Worm (Caenorhabditis elegans): ENCODE data around the gene str-55.

str-55 gene

ce11 chrV:16376430-16376948, 40.4 kb downstream of the str-55 start:
- TF ChIP-seq egrh-3 (GFP tag; IDR thresholded peaks at IDR 0.05) (peak; percentile 93), let-526 (GFP tag; IDR thresholded peaks at IDR 0.05) (no peak), nhr-80 (tag; optimal IDR thresholded peaks at IDR 0.05) (no peak), zfh-2 (GFP tag; conservative IDR thresholded peaks at IDR 0.05) (peak; percentile 86)

- TF ChIP-seq zfh-2 (GFP tag; conservative IDR thresholded peaks at IDR 0.05): no peak
- TF ChIP-seq lin-35 (GFP tag; optimal IDR thresholded peaks at IDR 0.05): no peak
- no peak for TF ChIP-seq F23B12.7 (tag; optimal IDR thresholded peaks at IDR 0.05; ENCODE audit: insufficient read depth)
- TF ChIP-seq F52B5.7 (tag; optimal IDR thresholded peaks at IDR 0.05): no peak
- TF ChIP-seq madf-8 (GFP tag; conservative IDR thresholded peaks at IDR 0.05): no peak
- no peak for TF ChIP-seq repo-1 (tag; optimal IDR thresholded peaks at IDR 0.05)
- no peak for TF ChIP-seq ceh-58 (GFP tag; IDR thresholded peaks at IDR 0.05)
- no peak for TF ChIP-seq ztf-26 (tag; optimal IDR thresholded peaks at IDR 0.05)
- TF ChIP-seq gei-17 (GFP tag; optimal IDR thresholded peaks at IDR 0.05): no peak
- no peak for TF ChIP-seq F39B2.1 (GFP tag; IDR thresholded peaks at IDR 0.05)
- TF ChIP-seq hsf-1 (GFP tag; IDR thresholded peaks at IDR 0.05): no peak
- no peak for TF ChIP-seq sdz-38 (tag; optimal IDR thresholded peaks at IDR 0.05)
- no peak for TF ChIP-seq ceh-91 (GFP tag; IDR thresholded peaks at IDR 0.05)
- no peak for TF ChIP-seq B0035.1 (tag; optimal IDR thresholded peaks at IDR 0.05)
- TF ChIP-seq F57C9.4 (tag; optimal IDR thresholded peaks at IDR 0.05): no peak
- no peak for TF ChIP-seq rpc-1 (optimal IDR thresholded peaks at IDR 0.05)
- no peak for TF ChIP-seq rpc-1 (tag; optimal IDR thresholded peaks at IDR 0.05)
- no peak for TF ChIP-seq sptf-2 (GFP tag; optimal IDR thresholded peaks at IDR 0.05)
- no peak for TF ChIP-seq hrde-1 (tag; optimal IDR thresholded peaks at IDR 0.05; ENCODE audit: borderline replicate concordance)
- no peak for TF ChIP-seq F33H1.4 (GFP tag; IDR thresholded peaks at IDR 0.05)
- no peak for TF ChIP-seq dpl-1 (GFP tag; optimal IDR thresholded peaks at IDR 0.05)
Observed at ce11 chrV:16374676-16375075, 42.2 kb downstream of the str-55 start, which contains the start of gene srv-34. TSS of gene srv-34 (minus strand) at chrV:16374776.

ce11 chrV:16370039-16370438, 46.9 kb downstream of the str-55 start:
- TF ChIP-seq lsl-1 (GFP tag; optimal IDR thresholded peaks at IDR 0.05) (peak; percentile 54), F22D6.2 (tag; optimal IDR thresholded peaks at IDR 0.05) (peak; percentile 27), lsy-27 (tag; optimal IDR thresholded peaks at IDR 0.05; ENCODE audit: borderline replicate concordance, insufficient read depth) (peak; percentile 59), F39B2.1 (GFP tag; IDR thresholded peaks at IDR 0.05) (no peak), ceh-91 (GFP tag; IDR thresholded peaks at IDR 0.05) (0 out of 2 replicates have a peak, but pooled peaks have one; percentile 52), gei-17 (GFP tag; optimal IDR thresholded peaks at IDR 0.05) (peak; percentile 45), zim-3 (tag; optimal IDR thresholded peaks at IDR 0.05) (peak; percentile 83), hmg-20 (GFP tag; IDR thresholded peaks at IDR 0.05) (peak; percentile 84), ekl-4 (GFP tag; IDR thresholded peaks at IDR 0.05) (peak; percentile 73), aptf-2 (GFP tag; conservative IDR thresholded peaks at IDR 0.05) (no peak), snpc-4 (GFP tag; optimal IDR thresholded peaks at IDR 0.05) (peak; percentile 80), snpc-4 (tag; optimal IDR thresholded peaks at IDR 0.05) (peak; percentile 39 to 89 (median 82)), cebp-1 (GFP tag; IDR thresholded peaks at IDR 0.05) (peak; percentile 76), cebp-1 (tag; optimal IDR thresholded peaks at IDR 0.05) (peak; percentile 78), akir-1 (GFP tag; optimal IDR thresholded peaks at IDR 0.05) (no peak), T26A5.8 (tag; optimal IDR thresholded peaks at IDR 0.05) (peak; percentile 85), lin-54 (GFP tag; optimal IDR thresholded peaks at IDR 0.05) (peak; percentile 76), F57A8.1 (GFP tag; optimal IDR thresholded peaks at IDR 0.05) (peak; percentile 62), rpc-1 (optimal IDR thresholded peaks at IDR 0.05) (peak; percentile 92), rpc-1 (tag; optimal IDR thresholded peaks at IDR 0.05) (peak; percentile 88), ZK185.1 (tag; optimal IDR thresholded peaks at IDR 0.05; ENCODE audit: poor library complexity, severe bottlenecking) (no peak), ztf-3 (GFP tag; optimal IDR thresholded peaks at IDR 0.05) (peak; percentile 23), die-1 (tag; optimal IDR thresholded peaks at IDR 0.05) (peak; percentile 94), ceh-79 (tag; optimal IDR thresholded peaks at IDR 0.05) (peak; percentile 90), snpc-1.3 (tag; optimal IDR thresholded peaks at IDR 0.05; ENCODE audit: insufficient read depth) (peak; percentile 84), Y53G8AR.9 (GFP tag; conservative IDR thresholded peaks at IDR 0.05) (peak; percentile 83), pbrm-1 (GFP tag; IDR thresholded peaks at IDR 0.05) (peak; percentile 89)

Data from whole organism, young adult.